Worm (Caenorhabditis elegans): ENCODE results near the gene srx-114.

DNA sequence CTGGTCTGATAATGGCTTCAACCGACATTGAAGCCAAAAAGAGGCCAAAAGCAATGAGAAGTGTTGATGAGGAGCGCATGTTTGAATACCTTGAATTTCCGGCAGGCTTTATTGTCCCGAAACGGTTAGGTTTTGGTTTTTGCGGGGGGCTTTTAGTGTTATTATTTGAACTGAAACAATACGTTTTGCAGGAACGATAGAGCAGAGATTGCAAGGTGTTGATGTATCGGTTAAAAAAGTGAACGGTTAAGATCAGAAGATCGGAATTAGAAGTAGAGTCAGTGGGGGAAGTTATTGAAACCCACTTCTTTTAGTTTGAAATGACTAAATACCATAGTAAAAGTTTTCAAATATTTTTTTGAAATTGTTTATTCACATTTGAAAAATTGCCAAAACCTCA, 25.4 kb downstream of the srx-114 start, which contains the start of gene clec-141:
- TF ChIP-seq crh-2 (tag; optimal IDR thresholded peaks at IDR 0.05) (no peak), ceh-82 (tag; optimal IDR thresholded peaks at IDR 0.05) (no peak), elt-1 (tag; optimal IDR thresholded peaks at IDR 0.05) (no peak), snpc-4 (tag; optimal IDR thresholded peaks at IDR 0.05) (no peak), ceh-16 (tag; optimal IDR thresholded peaks at IDR 0.05) (no peak)

Measured in whole organism, L2 larva.